Worm (Caenorhabditis elegans): ENCODE results near the gene E04F6.4.

DNA sequence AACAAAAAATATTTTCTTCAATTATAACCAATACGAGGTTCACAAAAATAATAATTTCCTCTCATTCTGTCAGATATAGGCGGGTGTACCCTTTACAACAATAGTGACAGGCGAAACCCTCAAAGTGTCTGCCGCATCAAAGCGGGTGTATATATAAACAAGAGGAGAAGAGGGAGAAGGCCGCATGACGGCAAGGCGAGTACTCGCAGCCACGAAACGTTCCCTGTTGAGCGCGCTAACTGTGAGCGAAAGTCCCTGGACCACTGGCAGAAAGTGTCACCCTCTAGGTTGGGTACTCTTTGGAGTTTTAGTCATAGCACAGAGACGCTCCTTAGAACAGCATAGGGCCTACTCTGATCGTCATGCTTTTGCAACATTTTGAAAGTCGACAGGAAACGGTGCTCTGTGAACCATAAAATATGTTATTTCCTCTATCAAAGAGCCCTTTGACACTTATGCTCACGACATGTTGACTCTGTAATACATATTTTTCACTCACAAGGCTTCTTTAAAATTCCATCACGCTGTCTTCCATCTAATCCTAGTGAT is 10.9 kb downstream of the E04F6.4 start, which contains the start of gene pcrg-1:
- TF ChIP-seq jun-1 (tag; optimal IDR thresholded peaks at IDR 0.05) (peak; percentile 39), vab-15 (tag; optimal IDR thresholded peaks at IDR 0.05) (no peak), unc-62 (GFP tag; optimal IDR thresholded peaks at IDR 0.05) (no peak), fkh-10 (GFP tag; optimal IDR thresholded peaks at IDR 0.05) (no peak), nhr-11 (tag; optimal IDR thresholded peaks at IDR 0.05) (no peak), mdl-1 (tag; optimal IDR thresholded peaks at IDR 0.05) (peak in 1 of 2 experiments; percentile 77), alr-1 (tag; optimal IDR thresholded peaks at IDR 0.05; ENCODE audit: borderline replicate concordance) (no peak), nhr-12 (tag; optimal IDR thresholded peaks at IDR 0.05) (no peak)
